Worm (Caenorhabditis elegans) whole organism, L2 larva: Measurements from ENCODE around the gene gadr-2.

Experiments
- blmp-1 ChIP-seq: sonication (generic microtip); optimal IDR thresholded peaks from 2 replicates; lab custom pipeline; 2017; ENCODE audit warnings: missing genetic modification characterization, mild to moderate bottlenecking, missing compliant biosample characterization, antibody characterized with exemption, moderate library complexity; ENCODE audit not compliant: insufficient read depth
- ceh-82 ChIP-seq: fragments of 150-350 bp; optimal IDR thresholded peaks from 2 replicates; lab custom pipeline; 2014; ENCODE audit warnings: missing biosample characterization, missing genetic modification characterization
- ztf-11 ChIP-seq: sonication (generic microtip); optimal IDR thresholded peaks from 2 replicates; lab custom pipeline; 2017; ENCODE audit warnings: missing biosample characterization, missing genetic modification characterization

ce11 chrIV:9506251-9506650 is 21.3 kb upstream of the gadr-2 start, which contains the start of gene ttr-9:
- TF ChIP-seq ceh-82 (tag; lab: Kevin White, UChicago) (no peak), ztf-11 (no peak), blmp-1 (tag; lab: Kevin White, UChicago) (no peak)
